Fruit fly (Drosophila melanogaster) Kc167 (cell line): ENCODE measurements around the gene mRpS7.

Experiments
- Myc ChIP-seq: fragments of >200 bp; optimal IDR thresholded peaks from 2 replicates; lab custom pipeline; 2017; ENCODE audit warnings: missing external identifiers
- insv ChIP-seq: fragments of >200 bp; optimal IDR thresholded peaks from 3 replicates; lab custom pipeline; 2018; ENCODE audit warnings: missing external identifiers
- psq ChIP-seq: fragments of >200 bp; optimal IDR thresholded peaks from 2 replicates; lab custom pipeline; 2017; ENCODE audit warnings: missing external identifiers

DNA sequence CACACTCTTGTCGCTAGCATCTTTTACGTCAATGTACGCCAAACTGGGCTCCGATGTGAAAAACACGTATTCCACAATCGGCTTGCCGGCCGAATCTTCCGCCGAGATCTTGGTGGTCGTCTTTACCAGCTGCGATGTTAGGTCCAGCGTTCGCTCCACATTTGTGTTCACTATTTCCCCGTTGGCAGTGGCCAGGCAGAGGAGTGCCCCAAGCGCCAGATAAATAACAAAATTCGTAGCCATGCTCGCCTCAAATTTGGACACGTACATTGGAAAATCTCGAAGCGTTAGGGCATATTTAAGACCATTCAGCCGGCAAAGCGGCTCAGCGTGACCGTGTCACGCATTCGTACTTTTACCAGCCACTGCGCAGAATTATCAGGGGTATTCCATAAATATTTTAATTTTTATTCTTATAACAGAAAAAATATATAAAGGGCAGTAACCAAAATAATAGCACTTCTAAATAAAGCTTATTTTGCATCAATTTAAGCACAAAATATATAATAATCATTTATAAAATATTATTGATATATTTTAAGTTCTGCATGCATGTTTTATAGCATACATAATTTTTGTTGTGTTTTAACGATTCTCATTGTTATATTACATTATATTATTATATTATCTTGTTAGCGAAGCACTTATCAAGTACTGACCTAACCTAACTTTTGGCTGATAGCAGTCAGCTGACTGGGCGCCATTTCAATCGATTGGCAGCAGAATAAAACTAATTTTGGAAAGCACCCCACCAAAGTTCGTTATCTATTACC, 10.8 kb upstream of the mRpS7 start, which contains the start of the genes CG33303 and dpr19:
- TF ChIP-seq Myc (lab: Kevin White, UChicago) (no peak), insv (no peak), psq (lab: Kevin White, UChicago) (no peak)
